Fruit fly (Drosophila melanogaster): ENCODE measurements around the gene CG14820.
A peak's percentile ranks its signal among the peaks of the same experiment; 100 is the strongest.

Gene CG14820

DNA sequence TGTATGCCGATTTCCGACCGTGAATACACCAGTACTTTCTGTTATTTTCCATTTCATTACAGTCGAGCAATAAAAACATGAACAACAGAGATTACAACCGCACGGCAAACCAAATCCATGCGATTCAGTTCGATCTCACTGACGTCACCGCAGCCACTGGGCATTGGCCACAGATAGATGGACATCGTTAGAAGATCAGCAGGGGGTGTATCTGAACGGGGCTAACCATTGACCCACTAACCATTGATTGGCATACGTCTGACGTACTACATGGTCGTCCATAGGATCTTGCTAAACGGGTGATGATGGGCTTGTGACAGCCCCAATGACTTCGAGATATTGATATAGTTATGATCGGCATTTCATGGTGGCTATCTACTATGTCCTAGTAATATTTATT lies 18.9 kb upstream of the CG14820 start:
- TF ChIP-seq Abd-B (GFP tag; optimal IDR thresholded peaks at IDR 0.05) (no peak), lola (GFP tag; optimal IDR thresholded peaks at IDR 0.05) (no peak), br (GFP tag; optimal IDR thresholded peaks at IDR 0.05) (no peak), dsf (GFP tag; optimal IDR thresholded peaks at IDR 0.05; ENCODE audit: borderline replicate concordance) (no peak), Dif (GFP tag; optimal IDR thresholded peaks at IDR 0.05; ENCODE audit: partially characterized antibody) (no peak)

DNA sequence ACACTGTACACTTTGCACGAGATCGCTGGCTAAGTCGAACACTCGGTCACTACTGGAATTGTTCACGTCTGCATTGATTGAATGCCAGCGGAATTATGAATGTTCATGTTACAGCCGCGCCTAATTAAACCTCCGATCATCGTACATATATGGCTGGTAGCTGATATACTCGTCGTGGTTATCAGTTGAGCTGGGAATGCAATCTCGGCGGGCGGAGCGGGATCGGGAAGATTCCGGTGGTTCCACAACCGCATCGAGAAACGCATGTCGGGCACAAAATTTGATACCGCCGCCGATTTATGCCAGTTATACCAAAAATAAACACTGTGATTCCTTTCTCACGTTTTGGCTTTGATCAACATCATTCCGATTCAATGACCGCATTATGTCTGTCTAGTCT lies 17.9 kb upstream of the CG14820 start, which contains the start of gene Prat2:
Gene Prat2, minus strand, starts transcription at position 101 of the 400 bp plus-strand sequence.
- TF ChIP-seq lola (GFP tag; optimal IDR thresholded peaks at IDR 0.05) (no peak), Rel (GFP tag; optimal IDR thresholded peaks at IDR 0.05) (no peak), Rel (tag; optimal IDR thresholded peaks at IDR 0.05) (peak; percentile 67), woc (GFP tag; optimal IDR thresholded peaks at IDR 0.05) (no peak), dl (GFP tag; optimal IDR thresholded peaks at IDR 0.05; ENCODE audit: insufficient read depth in 1 of 2, partially characterized antibody in 2 of 2) (no peak), dmrt93B (GFP tag; optimal IDR thresholded peaks at IDR 0.05) (no peak), tai (GFP tag; optimal IDR thresholded peaks at IDR 0.05) (no peak), Sp1 (GFP tag; optimal IDR thresholded peaks at IDR 0.05) (no peak), Hr83 (GFP tag; optimal IDR thresholded peaks at IDR 0.05; ENCODE audit: poor library complexity, severe bottlenecking) (no peak)

DNA sequence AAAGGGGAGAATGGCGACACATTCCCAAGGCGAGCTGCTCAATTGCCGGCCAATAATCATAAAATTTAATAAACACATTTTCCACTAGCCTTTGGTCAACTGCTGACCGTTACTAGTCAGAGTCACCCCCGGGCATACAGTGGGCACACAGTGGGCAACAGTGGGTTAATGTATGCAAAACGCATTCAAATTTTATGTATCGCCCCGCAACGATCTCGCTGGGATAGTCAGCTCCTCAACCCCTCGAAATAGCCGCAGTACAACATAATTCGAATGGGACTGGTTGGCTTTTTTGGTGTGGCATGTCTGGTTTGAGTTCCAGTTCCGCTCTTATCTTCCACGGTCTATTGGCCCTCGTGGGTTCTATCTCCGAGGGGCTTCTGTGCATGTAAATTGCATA lies 13.5 kb upstream of the CG14820 start:
- TF ChIP-seq br (GFP tag; optimal IDR thresholded peaks at IDR 0.05) (no peak), dsf (GFP tag; optimal IDR thresholded peaks at IDR 0.05; ENCODE audit: borderline replicate concordance) (no peak), sv (GFP tag; optimal IDR thresholded peaks at IDR 0.05) (no peak), CG9705 (GFP tag; optimal IDR thresholded peaks at IDR 0.05) (no peak), CrebA (GFP tag; optimal IDR thresholded peaks at IDR 0.05; ENCODE audit: borderline replicate concordance) (no peak), OdsH (GFP tag; optimal IDR thresholded peaks at IDR 0.05) (no peak)

DNA sequence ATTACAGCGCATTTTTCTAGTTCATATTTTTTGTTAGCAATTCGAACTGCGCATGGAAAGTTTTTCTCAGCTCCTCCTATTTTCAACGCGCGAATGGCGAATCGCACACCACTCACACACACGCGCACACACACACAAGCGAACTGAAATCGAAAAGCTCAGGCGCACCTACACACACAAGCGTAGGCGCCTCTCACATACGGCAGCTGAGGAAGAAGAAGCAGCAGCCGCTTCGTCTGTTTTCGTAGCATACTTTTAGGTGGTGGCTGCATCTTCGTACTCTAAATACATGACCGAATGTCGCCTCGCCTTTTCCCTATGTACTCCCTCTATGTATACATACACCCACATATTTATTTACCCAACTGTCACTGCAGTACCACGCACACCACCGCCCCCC lies 6.9 kb upstream of the CG14820 start:
- TF ChIP-seq brk (GFP tag; optimal IDR thresholded peaks at IDR 0.05) (no peak), lola (GFP tag; optimal IDR thresholded peaks at IDR 0.05) (no peak), Dif (GFP tag; optimal IDR thresholded peaks at IDR 0.05; ENCODE audit: partially characterized antibody) (no peak), Hnf4 (GFP tag; optimal IDR thresholded peaks at IDR 0.05) (no peak), N (GFP tag; optimal IDR thresholded peaks at IDR 0.05) (peak; percentile 29), pan (optimal IDR thresholded peaks at IDR 0.05) (no peak), Abd-B (GFP tag; optimal IDR thresholded peaks at IDR 0.05) (no peak), tai (GFP tag; optimal IDR thresholded peaks at IDR 0.05) (no peak), Dfd (GFP tag; optimal IDR thresholded peaks at IDR 0.05) (peak; percentile 10), Vsx2 (GFP tag; optimal IDR thresholded peaks at IDR 0.05; ENCODE audit: partially characterized antibody) (no peak)

DNA sequence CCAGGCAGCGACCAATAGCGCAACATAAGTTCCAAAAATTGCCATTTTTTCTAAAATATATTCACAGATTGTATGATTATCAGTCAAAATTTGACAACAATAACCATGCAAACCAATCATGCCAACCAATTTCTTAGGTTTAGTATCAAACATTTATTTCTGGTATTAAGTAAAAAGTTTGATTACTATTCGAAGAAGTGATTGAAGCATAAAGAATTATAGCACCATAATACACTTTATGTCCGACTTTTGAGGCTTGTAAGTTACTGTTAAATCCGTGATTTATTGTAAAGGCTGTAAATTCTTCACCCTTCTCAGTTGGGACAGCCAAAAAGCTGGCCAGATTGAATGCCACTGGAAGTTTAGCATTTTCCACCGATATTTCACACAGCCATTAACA lies 876 bp upstream of the CG14820 start, which contains the start of gene CG45413:
Gene CG45413, minus strand, starts transcription at position 101 of the 400 bp plus-strand sequence.
- TF ChIP-seq dmrt93B (GFP tag; optimal IDR thresholded peaks at IDR 0.05) (no peak), Dif (GFP tag; optimal IDR thresholded peaks at IDR 0.05; ENCODE audit: partially characterized antibody) (no peak)

DNA sequence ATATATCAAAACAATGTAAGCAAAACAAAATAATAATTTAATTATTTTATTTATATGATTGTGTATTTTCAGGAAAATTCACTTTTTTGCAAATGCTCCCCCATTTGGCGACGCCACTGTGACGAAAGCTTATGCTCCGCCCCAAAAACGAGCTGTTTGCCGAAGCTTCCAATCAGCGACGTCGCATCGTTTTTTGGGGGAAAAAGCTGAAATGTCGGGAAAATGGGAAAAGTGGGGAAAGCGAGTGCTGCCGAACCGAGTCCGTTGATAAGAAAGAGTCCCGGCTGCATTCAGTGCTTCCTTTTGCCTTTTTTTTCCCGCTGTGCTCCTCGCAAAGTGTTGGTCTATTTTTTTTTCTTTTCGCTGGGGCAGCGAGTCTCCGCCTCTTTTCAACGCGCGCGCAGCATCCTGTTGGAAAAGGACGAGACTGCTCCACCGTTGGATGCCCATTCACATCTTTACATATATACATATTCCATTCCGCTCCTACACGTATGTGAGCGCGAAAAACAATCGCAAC lies 2.1 kb downstream of the CG14820 start:
- TF ChIP-seq Myc (optimal IDR thresholded peaks at IDR 0.05) (no peak), Abd-B (GFP tag; optimal IDR thresholded peaks at IDR 0.05) (no peak), sage (GFP tag; optimal IDR thresholded peaks at IDR 0.05) (no peak), N (GFP tag; optimal IDR thresholded peaks at IDR 0.05) (no peak)

DNA sequence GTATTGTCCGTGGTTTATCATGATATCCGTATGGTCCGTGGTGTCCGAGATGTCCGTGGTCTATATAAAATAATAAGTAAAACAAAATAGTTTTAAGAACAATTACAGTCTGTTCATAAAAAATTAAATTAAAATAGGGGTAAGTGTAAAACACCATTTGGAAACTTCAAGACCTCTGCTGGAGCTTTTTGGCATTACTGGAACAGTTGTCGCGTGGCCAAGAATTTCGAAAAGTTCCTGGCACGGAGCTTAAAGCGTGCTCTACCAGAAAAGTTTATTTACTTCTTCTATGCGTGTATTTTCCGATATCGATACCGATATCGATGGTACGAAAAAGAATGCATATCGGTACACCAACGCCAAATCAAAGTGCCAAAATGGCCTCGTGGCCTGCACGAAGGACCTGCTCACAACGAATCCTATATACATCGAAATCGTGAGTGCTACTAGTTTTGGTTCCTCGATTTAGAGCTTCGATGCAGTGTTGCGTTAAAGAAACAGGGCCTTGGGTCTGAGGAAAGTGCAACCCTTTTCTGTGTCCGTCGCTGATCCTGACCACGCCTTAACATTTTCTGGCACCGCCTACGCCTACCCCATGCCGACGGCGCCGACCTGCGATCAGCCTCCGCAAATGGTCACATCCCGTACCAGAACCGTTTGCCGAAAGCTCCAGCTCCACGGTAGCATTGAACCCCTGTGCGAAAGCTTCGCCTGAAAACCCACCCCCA lies 9.5 kb downstream of the CG14820 start:
- TF ChIP-seq h (GFP tag; optimal IDR thresholded peaks at IDR 0.05) (peak; percentile 58), br (GFP tag; optimal IDR thresholded peaks at IDR 0.05) (no peak)

All from whole organism, wandering third instar larva.